Fruit fly (Drosophila melanogaster) whole organism, adult: Measurements from ENCODE around the gene CG12402.

Source experiments
- CG14711 ChIP-seq: fragments of 200-800 bp; sonication (Bioruptor generic); optimal IDR thresholded peaks from 2 replicates; lab custom pipeline; 2018; ENCODE audit warnings: missing biosample characterization, mild to moderate bottlenecking, missing genetic modification characterization, moderate library complexity
- CG1620 ChIP-seq: fragments of 200-800 bp; sonication (Bioruptor generic); optimal IDR thresholded peaks from 2 replicates; lab custom pipeline; 2016; ENCODE audit warnings: missing biosample characterization, missing genetic modification characterization
- CG7045 ChIP-seq: fragments of 200-800 bp; sonication (Bioruptor generic); optimal IDR thresholded peaks from 2 replicates; lab custom pipeline; 2017; ENCODE audit warnings: missing biosample characterization, mild to moderate bottlenecking, missing genetic modification characterization
- Clk ChIP-seq: fragments of 200-800 bp; sonication (Bioruptor generic); optimal IDR thresholded peaks from 2 replicates; lab custom pipeline; 2017; ENCODE audit warnings: missing biosample characterization, missing genetic modification characterization
- Hr96 ChIP-seq: fragments of 200-800 bp; sonication (Bioruptor generic); optimal IDR thresholded peaks from 2 replicates; lab custom pipeline; 2016; ENCODE audit warnings: missing biosample characterization, missing genetic modification characterization
- Mnt ChIP-seq: fragments of 200-800 bp; sonication (Bioruptor generic); optimal IDR thresholded peaks from 2 replicates; lab custom pipeline; 2016; ENCODE audit warnings: missing biosample characterization, mild to moderate bottlenecking, missing genetic modification characterization
- bab1 ChIP-seq: fragments of 200-800 bp; sonication (Bioruptor generic); optimal IDR thresholded peaks from 3 replicates; lab custom pipeline; 2019; ENCODE audit warnings: missing biosample characterization, mild to moderate bottlenecking, missing genetic modification characterization, moderate library complexity
- cic ChIP-seq: fragments of 200-800 bp; sonication (Bioruptor generic); optimal IDR thresholded peaks from 2 replicates; lab custom pipeline; 2017; ENCODE audit warnings: missing biosample characterization, mild to moderate bottlenecking, missing genetic modification characterization, moderate library complexity
- kay ChIP-seq: fragments of 200-800 bp; sonication (Bioruptor generic); peaks from one replicate; lab custom pipeline; 2016; ENCODE audit warnings: missing biosample characterization, missing genetic modification characterization, borderline replicate concordance
- ovo ChIP-seq: fragments of 200-800 bp; sonication (Bioruptor generic); optimal IDR thresholded peaks from 2 replicates; lab custom pipeline; 2016; ENCODE audit warnings: missing biosample characterization, missing genetic modification characterization
- tj ChIP-seq: fragments of 200-800 bp; sonication (Bioruptor generic); optimal IDR thresholded peaks from 3 replicates; lab custom pipeline; 2017; ENCODE audit warnings: missing biosample characterization, mild to moderate bottlenecking, missing genetic modification characterization, moderate library complexity

DNA sequence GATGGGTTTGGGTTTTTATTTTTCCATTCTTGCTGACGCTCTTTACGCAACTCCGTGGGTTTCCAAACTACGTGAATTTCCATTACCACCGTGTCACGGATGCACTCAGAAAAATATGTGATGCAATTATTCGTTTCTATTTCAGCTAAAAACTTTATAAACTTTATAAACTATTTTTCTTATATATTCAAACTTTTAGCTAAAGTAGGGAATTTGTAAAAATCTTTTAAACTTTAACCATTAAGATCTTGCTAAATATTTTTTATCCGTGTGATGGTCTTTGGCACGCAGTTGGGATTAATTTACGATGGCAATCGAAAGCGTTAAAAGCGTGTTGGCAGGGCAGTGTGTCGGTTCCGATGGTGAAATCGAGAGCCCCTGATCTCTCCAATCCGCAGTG, 12.7 kb downstream of the CG12402 start:
- TF ChIP-seq Mnt (GFP tag; lab: Kevin White, UChicago) = no peak
- no peak for TF ChIP-seq bab1 (GFP tag; lab: Kevin White, UChicago)
- TF ChIP-seq CG14711 (tag; lab: Kevin White, UChicago) = no peak
- no peak for TF ChIP-seq kay (GFP tag; lab: Kevin White, UChicago)
- no peak for TF ChIP-seq CG1620 (GFP tag; lab: Kevin White, UChicago)
- no peak for TF ChIP-seq ovo (GFP tag; lab: Kevin White, UChicago)
- TF ChIP-seq CG7045 = no peak
- no peak for TF ChIP-seq Clk
- no peak for TF ChIP-seq Hr96 (GFP tag; lab: Kevin White, UChicago)
- no peak for TF ChIP-seq tj
- TF ChIP-seq cic (GFP tag; lab: Kevin White, UChicago) = no peak
